Fruit fly (Drosophila melanogaster): Measurements from ENCODE around the gene Dmtn.

- no peak for TF ChIP-seq usp (GFP tag; optimal IDR thresholded peaks at IDR 0.05)
- TF ChIP-seq Dll (optimal IDR thresholded peaks at IDR 0.05) = no peak
Measured at dm6 chr3R:6429706-6430105, 24.0 kb upstream of the Dmtn start.

Data from whole organism.